Fruit fly (Drosophila melanogaster) whole organism, embryonic: ENCODE results near the gene CG32797.
A peak's percentile ranks its signal among the peaks of the same experiment; 100 is the strongest.

Source experiments
- Antp ChIP-seq: fragments of 200-800 bp; sonication (Bioruptor generic); optimal IDR thresholded peaks from 3 replicates; lab custom pipeline; 2016; ENCODE audit warnings: missing biosample characterization, missing genetic modification characterization
- Asciz ChIP-seq: fragments of 200-800 bp; sonication (Bioruptor generic); optimal IDR thresholded peaks from 2 replicates; lab custom pipeline; 2017; ENCODE audit warnings: missing biosample characterization, mild to moderate bottlenecking, missing genetic modification characterization, missing genetic modification reagents
- CG13775 ChIP-seq: fragments of 200-800 bp; sonication (Bioruptor generic); optimal IDR thresholded peaks from 3 replicates; lab custom pipeline; 2017; ENCODE audit warnings: missing biosample characterization, mild to moderate bottlenecking, missing genetic modification characterization
- CG18619 ChIP-seq: fragments of 200-800 bp; sonication (Bioruptor generic); optimal IDR thresholded peaks from 3 replicates; lab custom pipeline; 2017; ENCODE audit warnings: missing biosample characterization, mild to moderate bottlenecking, missing genetic modification characterization
- CG2120 ChIP-seq: fragments of 200-800 bp; sonication (Bioruptor generic); optimal IDR thresholded peaks from 3 replicates; lab custom pipeline; 2016; ENCODE audit warnings: missing biosample characterization, missing genetic modification characterization
- CG2875 ChIP-seq: fragments of 200-800 bp; sonication (Bioruptor generic); optimal IDR thresholded peaks from 2 replicates; lab custom pipeline; 2017; ENCODE audit warnings: missing biosample characterization, mild to moderate bottlenecking, missing genetic modification characterization, missing genetic modification reagents
- CG2889 ChIP-seq: fragments of 200-800 bp; sonication (Bioruptor generic); IDR thresholded peaks from 3 replicates; pipeline ENCODE4 v1.3.6; 2022; ENCODE audit warnings: missing biosample characterization, missing genetic modification characterization
- CG34376 ChIP-seq: fragments of 200-800 bp; sonication (Bioruptor generic); optimal IDR thresholded peaks from 2 replicates; lab custom pipeline; 2018; ENCODE audit warnings: missing biosample characterization, mild to moderate bottlenecking, missing genetic modification characterization
- CG3838 ChIP-seq: fragments of 200-800 bp; sonication (Bioruptor generic); optimal IDR thresholded peaks from 3 replicates; lab custom pipeline; 2016; ENCODE audit warnings: missing biosample characterization, missing genetic modification characterization
- CG4360 ChIP-seq: fragments of 200-800 bp; sonication (Bioruptor generic); IDR thresholded peaks from 2 replicates; pipeline ENCODE4 v1.3.6; 2022; ENCODE audit warnings: missing biosample characterization, missing genetic modification characterization
- CG7745 ChIP-seq: fragments of 200-800 bp; sonication (Bioruptor generic); optimal IDR thresholded peaks from 2 replicates; lab custom pipeline; 2018; ENCODE audit warnings: missing biosample characterization, mild to moderate bottlenecking, missing genetic modification characterization, moderate library complexity
- CG9215 ChIP-seq: fragments of 200-800 bp; sonication (Bioruptor generic); IDR thresholded peaks from 2 replicates; pipeline ENCODE4 v1.3.6; 2022; ENCODE audit warnings: missing biosample characterization, missing genetic modification characterization
- Camta ChIP-seq: fragments of 200-800 bp; sonication (Bioruptor generic); optimal IDR thresholded peaks from 2 replicates; lab custom pipeline; 2016; ENCODE audit warnings: missing biosample characterization, missing genetic modification characterization
- D ChIP-seq, 2 experiments: fragments of 200-800 bp in 1 of 2; fragments of >200 bp in 1 of 2; sonication (Bioruptor generic) in 1 of 2; optimal IDR thresholded peaks; 2 replicates in 1 of 2; 3 replicates in 1 of 2; lab custom pipeline; 2017; ENCODE audit warnings: mild to moderate bottlenecking in 1 of 2, missing biosample characterization in 1 of 2, missing genetic modification characterization in 1 of 2, missing genetic modification reagents in 1 of 2
- Dbx ChIP-seq: fragments of 200-800 bp; sonication (Bioruptor generic); IDR thresholded peaks from 3 replicates; pipeline ENCODE4 v1.3.6; 2022; ENCODE audit warnings: missing biosample characterization, missing genetic modification characterization
- Dfd ChIP-seq, 2 experiments: fragments of >200 bp; optimal IDR thresholded peaks; 2 replicates each; lab custom pipeline; 2017; ENCODE audit warnings: missing biosample characterization in 2 of 2, missing genetic modification characterization in 2 of 2
- E2f2 ChIP-seq: fragments of 200-800 bp; sonication (Bioruptor generic); IDR thresholded peaks from 2 replicates; pipeline ENCODE4 v1.3.6; 2022; ENCODE audit warnings: missing biosample characterization, missing genetic modification characterization
- ERR ChIP-seq: fragments of 200-800 bp; sonication (Bioruptor generic); optimal IDR thresholded peaks from 2 replicates; lab custom pipeline; 2016; ENCODE audit warnings: missing biosample characterization, missing genetic modification characterization
- Fer2 ChIP-seq: fragments of 200-800 bp; sonication (Bioruptor generic); optimal IDR thresholded peaks from 2 replicates; lab custom pipeline; 2018; ENCODE audit warnings: missing biosample characterization, mild to moderate bottlenecking, missing genetic modification characterization, moderate library complexity
- Fer3 ChIP-seq: fragments of 200-800 bp; sonication (Bioruptor generic); optimal IDR thresholded peaks from 2 replicates; lab custom pipeline; 2018; ENCODE audit warnings: missing biosample characterization, mild to moderate bottlenecking, missing genetic modification characterization, moderate library complexity
- H15 ChIP-seq: fragments of 200-800 bp; sonication (Bioruptor generic); IDR thresholded peaks from 3 replicates; pipeline ENCODE4 v1.3.6; 2022; ENCODE audit warnings: missing biosample characterization, missing genetic modification characterization
- HLH3B ChIP-seq: fragments of 200-800 bp; sonication (Bioruptor generic); IDR thresholded peaks from 2 replicates; pipeline ENCODE4 v1.3.6; 2022; ENCODE audit warnings: missing biosample characterization, missing genetic modification characterization
- MBD-R2 ChIP-seq: fragments of 200-800 bp; sonication (Bioruptor generic); IDR thresholded peaks from 2 replicates; pipeline ENCODE4 v1.3.6; 2022; ENCODE audit warnings: missing biosample characterization, missing genetic modification characterization
- NFAT ChIP-seq: fragments of 200-800 bp; sonication (Bioruptor generic); IDR thresholded peaks from 2 replicates; pipeline ENCODE4 v1.3.6; 2022; ENCODE audit warnings: missing biosample characterization, missing genetic modification characterization
- Neu2 ChIP-seq: fragments of 200-800 bp; sonication (Bioruptor generic); optimal IDR thresholded peaks from 3 replicates; lab custom pipeline; 2016; ENCODE audit warnings: missing biosample characterization, missing genetic modification characterization, borderline replicate concordance
- Poxn ChIP-seq: fragments of 200-800 bp; sonication (Bioruptor generic); IDR thresholded peaks from 2 replicates; pipeline ENCODE4 v1.3.6; 2022; ENCODE audit warnings: missing biosample characterization, missing genetic modification characterization
- Ravus ChIP-seq: fragments of 200-800 bp; sonication (Bioruptor generic); IDR thresholded peaks from 2 replicates; pipeline ENCODE4 v1.3.6; 2022; ENCODE audit warnings: missing biosample characterization, missing genetic modification characterization
- Sox100B ChIP-seq: fragments of 200-800 bp; sonication (Bioruptor generic); optimal IDR thresholded peaks from 3 replicates; lab custom pipeline; 2018; ENCODE audit warnings: missing biosample characterization, mild to moderate bottlenecking, missing genetic modification characterization
- az2 ChIP-seq: fragments of 200-800 bp; sonication (Bioruptor generic); optimal IDR thresholded peaks from 3 replicates; lab custom pipeline; 2016; ENCODE audit warnings: missing biosample characterization, missing genetic modification characterization
- bbx ChIP-seq: fragments of 200-800 bp; sonication (Bioruptor generic); IDR thresholded peaks from 2 replicates; pipeline ENCODE4 v1.3.6; 2022; ENCODE audit warnings: missing biosample characterization, missing genetic modification characterization; ENCODE audit not compliant: partially characterized antibody
- bigmax ChIP-seq: fragments of 200-800 bp; sonication (Bioruptor generic); optimal IDR thresholded peaks from 2 replicates; lab custom pipeline; 2018; ENCODE audit warnings: missing biosample characterization, mild to moderate bottlenecking, missing genetic modification characterization
- crc ChIP-seq: fragments of 200-800 bp; sonication (Bioruptor generic); optimal IDR thresholded peaks from 2 replicates; lab custom pipeline; 2016; ENCODE audit warnings: missing biosample characterization, missing genetic modification characterization
- danr ChIP-seq: fragments of 200-800 bp; sonication (Bioruptor generic); IDR thresholded peaks from 2 replicates; pipeline ENCODE4 v1.3.6; 2022; ENCODE audit warnings: missing biosample characterization, missing genetic modification characterization
- dati ChIP-seq: fragments of 200-800 bp; sonication (Bioruptor generic); IDR thresholded peaks from 2 replicates; pipeline ENCODE4 v1.3.6; 2022; ENCODE audit warnings: missing biosample characterization, missing genetic modification characterization
- dysf ChIP-seq: fragments of 200-800 bp; sonication (Bioruptor generic); IDR thresholded peaks from 3 replicates; pipeline ENCODE4 v1.3.6; 2022; ENCODE audit warnings: missing biosample characterization, missing genetic modification characterization
- eve ChIP-seq, 2 experiments: fragments of >200 bp; optimal IDR thresholded peaks; 2 replicates each; lab custom pipeline; 2017; ENCODE audit warnings: missing biosample characterization in 2 of 2, missing genetic modification characterization in 2 of 2
- gce ChIP-seq: fragments of 200-800 bp; sonication (Bioruptor generic); IDR thresholded peaks from 3 replicates; pipeline ENCODE4 v1.3.6; 2022; ENCODE audit warnings: missing biosample characterization, missing genetic modification characterization
- lola ChIP-seq, 3 experiments: fragments of >200 bp in 2 of 3; fragments of 200-800 bp in 1 of 3; sonication (Bioruptor generic) in 1 of 3; optimal IDR thresholded peaks; 2 replicates each; lab custom pipeline; 2017 to 2019; ENCODE audit warnings: missing biosample characterization in 3 of 3, missing genetic modification characterization in 3 of 3, mild to moderate bottlenecking in 1 of 3, moderate library complexity in 1 of 3
- lov ChIP-seq, 2 experiments: fragments of 200-800 bp in 1 of 2; fragments of >200 bp in 1 of 2; sonication (Bioruptor generic) in 1 of 2; IDR thresholded peaks in 1 of 2; optimal IDR thresholded peaks in 1 of 2; 2 replicates in 1 of 2; 3 replicates in 1 of 2; pipeline versions ENCODE4 v1.3.6 to Lab custom; 2017 to 2022; ENCODE audit warnings: missing biosample characterization in 1 of 2, missing genetic modification characterization in 1 of 2
- oc ChIP-seq: fragments of 200-800 bp; sonication (Bioruptor generic); optimal IDR thresholded peaks from 2 replicates; lab custom pipeline; 2018; ENCODE audit warnings: missing biosample characterization, mild to moderate bottlenecking, missing genetic modification characterization, moderate library complexity
- ro ChIP-seq: fragments of 200-800 bp; sonication (Bioruptor generic); IDR thresholded peaks from 2 replicates; pipeline ENCODE4 v1.3.6; 2022; ENCODE audit warnings: missing biosample characterization, missing genetic modification characterization
- row ChIP-seq: fragments of 200-800 bp; sonication (Bioruptor generic); IDR thresholded peaks from 3 replicates; pipeline ENCODE4 v1.3.6; 2022; ENCODE audit warnings: missing biosample characterization, missing genetic modification characterization
- salm ChIP-seq: fragments of 200-800 bp; sonication (Bioruptor generic); optimal IDR thresholded peaks from 2 replicates; lab custom pipeline; 2018; ENCODE audit warnings: missing biosample characterization, mild to moderate bottlenecking, missing genetic modification characterization
- sna ChIP-seq: fragments of 200-800 bp; sonication (Bioruptor generic); IDR thresholded peaks from 2 replicates; pipeline ENCODE4 v1.3.6; 2022; ENCODE audit warnings: missing biosample characterization, missing genetic modification characterization; ENCODE audit not compliant: partially characterized antibody
- sob ChIP-seq: fragments of 200-800 bp; sonication (Bioruptor generic); IDR thresholded peaks from 2 replicates; pipeline ENCODE4 v1.3.6; 2022; ENCODE audit warnings: missing biosample characterization, missing genetic modification characterization
- ssp ChIP-seq: fragments of 200-800 bp; sonication (Bioruptor generic); IDR thresholded peaks from 2 replicates; pipeline ENCODE4 v1.3.6; 2022; ENCODE audit warnings: missing biosample characterization, missing genetic modification characterization
- tio ChIP-seq: fragments of 200-800 bp; sonication (Bioruptor generic); optimal IDR thresholded peaks from 2 replicates; lab custom pipeline; 2017; ENCODE audit warnings: missing biosample characterization, missing genetic modification characterization, inconsistent platforms
- twi ChIP-seq: fragments of 200-800 bp; optimal IDR thresholded peaks from 2 replicates; lab custom pipeline; 2019; ENCODE audit warnings: missing biosample characterization, mild to moderate bottlenecking, missing genetic modification characterization, moderate library complexity
- yki ChIP-seq: fragments of >200 bp; optimal IDR thresholded peaks from 3 replicates; lab custom pipeline; 2018
- zfh2 ChIP-seq: fragments of 200-800 bp; sonication (Bioruptor generic); optimal IDR thresholded peaks from 2 replicates; lab custom pipeline; 2016; ENCODE audit warnings: missing biosample characterization, missing genetic modification characterization

The CG32797 gene

dm6 chrX:2468576-2468975, 42.9 kb upstream of the CG32797 start (continued):
- no peak for TF ChIP-seq bbx (GFP tag; lab: Robert Waterston, UW)
- peak; percentile 77 for TF ChIP-seq HLH3B (GFP tag; lab: Robert Waterston, UW)
- TF ChIP-seq dati (GFP tag; lab: Robert Waterston, UW): 0 out of 2 replicates have a peak, but pooled peaks have one; percentile 39
- TF ChIP-seq row (GFP tag; lab: Robert Waterston, UW): peak; percentile 82
- peak; percentile 28 for TF ChIP-seq Fer3 (tag; lab: Kevin White, UChicago)
- peak; percentile 29 for TF ChIP-seq CG3838
- TF ChIP-seq twi: peak; percentile 54
- no peak for TF ChIP-seq Fer2 (tag; lab: Kevin White, UChicago)
- TF ChIP-seq CG9215 (GFP tag; lab: Robert Waterston, UW): peak; percentile 48; the same call in 1 of the 2 replicates
- TF ChIP-seq ssp (GFP tag; lab: Robert Waterston, UW): peak; percentile 73
- TF ChIP-seq Asciz: peak; percentile 66
- no peak for TF ChIP-seq sna
- peak; percentile 62; the same call in 1 of the 3 replicates for TF ChIP-seq gce (GFP tag; lab: Robert Waterston, UW)
- peak; percentile 41; the same call in 1 of the 2 replicates for TF ChIP-seq ro (GFP tag; lab: Robert Waterston, UW)
- no peak for TF ChIP-seq CG4360
- TF ChIP-seq Ravus: no peak; the same call in 1 of the 2 replicates
- no peak for TF ChIP-seq zfh2 (GFP tag; lab: Kevin White, UChicago)
- peak; percentile 74 for TF ChIP-seq oc (tag; lab: Kevin White, UChicago)
- no peak for TF ChIP-seq Dbx (GFP tag; lab: Robert Waterston, UW)
- peak; percentile 14 for TF ChIP-seq CG18619 (GFP tag; lab: Kevin White, UChicago)
- no peak for TF ChIP-seq bigmax (GFP tag; lab: Kevin White, UChicago)
- peak; percentile 43 for TF ChIP-seq Camta
- peak; percentile 63; the same call in 1 of the 2 replicates for TF ChIP-seq sob
- peak; percentile 51 for TF ChIP-seq CG2875
- TF ChIP-seq Sox100B (GFP tag; lab: Kevin White, UChicago): peak; percentile 50
- TF ChIP-seq CG2889 (GFP tag; lab: Robert Waterston, UW): 0 out of 3 replicates have a peak, but pooled peaks have one; percentile 33
- peak; percentile 56 for TF ChIP-seq CG13775 (GFP tag; lab: Kevin White, UChicago)
- no peak for TF ChIP-seq Poxn (GFP tag; lab: Robert Waterston, UW)
- TF ChIP-seq Neu2 (GFP tag; lab: Kevin White, UChicago): no peak
- TF ChIP-seq crc: peak; percentile 29
- TF ChIP-seq yki (lab: Kevin White, UChicago): no peak
- TF ChIP-seq E2f2 (GFP tag; lab: Robert Waterston, UW): peak; percentile 37; the same call in 1 of the 2 replicates
- peak; percentile 77 for TF ChIP-seq dysf (GFP tag; lab: Robert Waterston, UW)
- TF ChIP-seq CG34376 (GFP tag; lab: Kevin White, UChicago): no peak
- peak; percentile 60; the same call in 1 of the 3 replicates for TF ChIP-seq H15
- 0 out of 2 replicates have a peak, but pooled peaks have one; percentile 25 for TF ChIP-seq NFAT
- peak in 1 of 2 experiments; percentile 81 for TF ChIP-seq eve (GFP tag; optimal IDR thresholded peaks at IDR 0.05; lab: Kevin White, UChicago)
- TF ChIP-seq danr (GFP tag; lab: Robert Waterston, UW): 0 out of 2 replicates have a peak, but pooled peaks have one; percentile 9
- TF ChIP-seq Antp (GFP tag; lab: Kevin White, UChicago): peak; percentile 75
- TF ChIP-seq Dfd (GFP tag; optimal IDR thresholded peaks at IDR 0.05; lab: Kevin White, UChicago): no peak
- peak; percentile 30 for TF ChIP-seq salm
- TF ChIP-seq CG7745 (tag; lab: Kevin White, UChicago): peak; percentile 1
- no peak for TF ChIP-seq D (optimal IDR thresholded peaks at IDR 0.05; lab: Kevin White, UChicago)
- peak; percentile 68 for TF ChIP-seq D (GFP tag; optimal IDR thresholded peaks at IDR 0.05; lab: Kevin White, UChicago)
- TF ChIP-seq MBD-R2: no peak
- TF ChIP-seq lola (GFP tag; optimal IDR thresholded peaks at IDR 0.05; lab: Kevin White, UChicago): peak in 1 of 3 experiments; percentile 79
- TF ChIP-seq CG2120 (GFP tag; lab: Kevin White, UChicago): no peak
- TF ChIP-seq ERR: peak; percentile 18
- no peak for TF ChIP-seq lov (optimal IDR thresholded peaks at IDR 0.05; lab: Kevin White, UChicago)
- peak; percentile 86 for TF ChIP-seq lov (GFP tag; IDR thresholded peaks at IDR 0.05; lab: Robert Waterston, UW)
- TF ChIP-seq tio (GFP tag; lab: Kevin White, UChicago): peak; percentile 57
- peak; percentile 80 for TF ChIP-seq az2
